Worm (Caenorhabditis elegans) whole organism, L4 larva: Measurements from ENCODE around the gene lit-1.
"Not testable (repeated sequence)": the region's sequence is repeated elsewhere in the genome, so short reads cannot be mapped to it uniquely, and the experiment has no call there.

Experiments used
- dmd-9 ChIP-seq: fragments of 200-800 bp; sonication (Bioruptor generic); IDR thresholded peaks from 2 replicates; pipeline ENCODE4 v1.3.6; 2022; ENCODE audit warnings: missing genetic modification reagents, missing genetic modification characterization, missing compliant biosample characterization
- egl-27 ChIP-seq: sonication (generic microtip); optimal IDR thresholded peaks from 3 replicates; lab custom pipeline; 2017; ENCODE audit warnings: missing biosample characterization, missing genetic modification reagents, missing genetic modification characterization
- fos-1 ChIP-seq: fragments of 150-350 bp; optimal IDR thresholded peaks from 2 replicates; lab custom pipeline; 2014; ENCODE audit warnings: missing biosample characterization, missing genetic modification characterization
- lim-7 ChIP-seq: fragments of 200-800 bp; sonication (Bioruptor generic); IDR thresholded peaks from 2 replicates; pipeline ENCODE4 v1.3.6; 2022; ENCODE audit warnings: missing genetic modification characterization, missing compliant biosample characterization
- lin-15B ChIP-seq: fragments of 150-350 bp; sonication (generic microtip); optimal IDR thresholded peaks from 3 replicates; lab custom pipeline; 2014; ENCODE audit warnings: missing biosample characterization, missing genetic modification characterization
- nhr-6 ChIP-seq: fragments of 150-350 bp; optimal IDR thresholded peaks from 2 replicates; lab custom pipeline; 2014; ENCODE audit warnings: missing biosample characterization, missing genetic modification characterization
- pha-4 ChIP-seq, 2 experiments: fragments of 150-350 bp in 1 of 2; fragments of 200-800 bp in 1 of 2; sonication (Bioruptor generic) in 1 of 2; IDR thresholded peaks in 1 of 2; optimal IDR thresholded peaks in 1 of 2; 2 replicates each; pipeline versions ENCODE4 v1.3.6 to Lab custom; 2014 to 2022; ENCODE audit warnings: missing genetic modification characterization in 2 of 2, missing genetic modification reagents in 2 of 2, missing biosample characterization in 1 of 2, missing compliant biosample characterization in 1 of 2

- TF ChIP-seq dmd-9 (GFP tag; lab: Robert Waterston, UW); egl-27; fos-1 (tag; lab: Kevin White, UChicago); pha-4 (GFP tag; IDR thresholded peaks at IDR 0.05; lab: Robert Waterston, UW); pha-4 (tag; optimal IDR thresholded peaks at IDR 0.05; lab: Kevin White, UChicago); nhr-6 (tag; lab: Kevin White, UChicago); lim-7 (GFP tag; lab: Robert Waterston, UW); lin-15B (tag; lab: Kevin White, UChicago): not testable (repeated sequence)
Measured at ce11 chrIII:13751144-13751543, 49.4 kb downstream of the lit-1 start, which contains the start of gene mlc-7.
